Worm (Caenorhabditis elegans) whole organism, early embryonic: Measurements from ENCODE around the gene F46F5.1.

Experiments used
- B0310.2 ChIP-seq: sonication (generic microtip); optimal IDR thresholded peaks from 2 replicates; lab custom pipeline; 2016; ENCODE audit warnings: mild to moderate bottlenecking, missing genetic modification characterization, missing compliant biosample characterization
- F13C5.2 ChIP-seq: sonication (generic microtip); optimal IDR thresholded peaks from 2 replicates; lab custom pipeline; 2017; ENCODE audit warnings: mild to moderate bottlenecking, missing genetic modification characterization, inconsistent platforms, missing compliant biosample characterization
- aly-1 ChIP-seq: sonication (generic microtip); optimal IDR thresholded peaks from 2 replicates; lab custom pipeline; 2016; ENCODE audit warnings: missing genetic modification characterization, missing compliant biosample characterization
- ama-1 ChIP-seq: fragments of 150-350 bp; optimal IDR thresholded peaks from 2 replicates; lab custom pipeline; 2014
- ceh-13 ChIP-seq: fragments of 200-800 bp; sonication (Bioruptor generic); optimal IDR thresholded peaks from 2 replicates; lab custom pipeline; 2018; ENCODE audit warnings: mild to moderate bottlenecking, missing genetic modification characterization, missing compliant biosample characterization
- ceh-36 ChIP-seq: sonication (generic microtip); optimal IDR thresholded peaks from 2 replicates; lab custom pipeline; 2016; ENCODE audit warnings: missing genetic modification characterization, inconsistent platforms, missing compliant biosample characterization
- ets-7 ChIP-seq: sonication (generic microtip); optimal IDR thresholded peaks from 2 replicates; lab custom pipeline; 2016; ENCODE audit warnings: missing genotype, missing genetic modification characterization, missing compliant biosample characterization
- flt-1 ChIP-seq: fragments of 200-800 bp; sonication (Bioruptor generic); IDR thresholded peaks from 2 replicates; pipeline ENCODE4 v1.3.6; 2022; ENCODE audit warnings: missing genetic modification characterization, missing compliant biosample characterization
- hmg-4 ChIP-seq: fragments of 200-800 bp; sonication (Bioruptor generic); optimal IDR thresholded peaks from 2 replicates; lab custom pipeline; 2018; ENCODE audit warnings: mild to moderate bottlenecking, missing genetic modification characterization, missing compliant biosample characterization
- tbx-11 ChIP-seq: fragments of 200-800 bp; sonication (Bioruptor generic); IDR thresholded peaks from 2 replicates; pipeline ENCODE4 v1.3.6; 2022; ENCODE audit warnings: missing genetic modification characterization, missing compliant biosample characterization
- tbx-37 ChIP-seq: fragments of 200-800 bp; sonication (Bioruptor generic); conservative IDR thresholded peaks from 2 replicates; pipeline ENCODE4 v1.3.6; 2022; ENCODE audit warnings: missing genetic modification reagents, missing genetic modification characterization, missing compliant biosample characterization
- tra-4 ChIP-seq: sonication (generic microtip); optimal IDR thresholded peaks from 2 replicates; lab custom pipeline; 2017; ENCODE audit warnings: missing genetic modification characterization, missing compliant biosample characterization

DNA sequence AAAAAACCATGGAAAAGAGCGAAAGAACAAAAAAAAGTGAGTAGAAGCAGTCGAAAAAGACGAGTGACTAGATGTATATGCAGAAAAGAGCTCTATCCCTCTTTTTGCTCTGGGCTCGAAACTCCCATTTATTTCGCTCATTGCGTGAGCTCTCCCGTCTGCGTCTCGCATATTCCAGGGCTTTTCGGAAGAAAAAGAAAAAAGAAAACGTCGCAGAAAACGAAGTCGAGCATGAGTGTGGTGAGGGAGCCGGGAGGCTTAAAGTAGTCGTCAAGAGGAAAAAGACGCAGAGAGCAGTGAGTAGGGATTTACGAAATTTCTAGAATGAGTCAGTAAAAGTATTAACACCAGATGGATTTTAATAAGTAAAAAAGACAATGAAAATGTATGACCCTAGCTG is 31.9 kb downstream of the F46F5.1 start:
- no peak for TF ChIP-seq F13C5.2 (tag; lab: Kevin White, UChicago)
- TF ChIP-seq ama-1 (lab: Kevin White, UChicago), result no peak
- no peak for TF ChIP-seq tbx-11 (GFP tag; lab: Robert Waterston, UW)
- TF ChIP-seq tra-4 (tag; lab: Kevin White, UChicago), result no peak
- no peak for TF ChIP-seq ceh-36 (tag; lab: Kevin White, UChicago)
- TF ChIP-seq tbx-37, result no peak
- TF ChIP-seq hmg-4 (GFP tag; lab: Kevin White, UChicago), result no peak
- TF ChIP-seq ceh-13, result no peak
- TF ChIP-seq flt-1 (GFP tag; lab: Robert Waterston, UW), result no peak
- no peak for TF ChIP-seq aly-1 (tag; lab: Kevin White, UChicago)
- TF ChIP-seq B0310.2 (tag; lab: Kevin White, UChicago), result no peak
- TF ChIP-seq ets-7, result no peak
